Worm (Caenorhabditis elegans) whole organism, L1 larva: ENCODE results near the gene R102.11.

Experiments used
- C34B4.2 ChIP-seq: sonication (generic microtip); optimal IDR thresholded peaks from 2 replicates; lab custom pipeline; 2017; ENCODE audit warnings: mild to moderate bottlenecking, missing genetic modification characterization, missing compliant biosample characterization
- alr-1 ChIP-seq: fragments of 200-800 bp; sonication (Bioruptor generic); optimal IDR thresholded peaks from 2 replicates; lab custom pipeline; 2018; ENCODE audit warnings: borderline replicate concordance, mild to moderate bottlenecking, missing genetic modification characterization, missing compliant biosample characterization
- aly-2 ChIP-seq: fragments of 150-350 bp; optimal IDR thresholded peaks from 2 replicates; lab custom pipeline; 2014; ENCODE audit warnings: missing biosample characterization, missing genetic modification characterization
- ama-1 ChIP-seq: fragments of 150-350 bp; optimal IDR thresholded peaks from 2 replicates; lab custom pipeline; 2014
- blmp-1 ChIP-seq: fragments of 150-350 bp; optimal IDR thresholded peaks from 2 replicates; lab custom pipeline; 2014; ENCODE audit warnings: missing biosample characterization, missing genetic modification characterization
- ceh-82 ChIP-seq, 3 experiments: fragments of 150-350 bp in 1 of 3; sonication (generic microtip) in 2 of 3; optimal IDR thresholded peaks; 2 replicates each; lab custom pipeline; 2014 to 2017; ENCODE audit warnings: missing biosample characterization in 3 of 3, missing genetic modification characterization in 3 of 3
- ceh-88 ChIP-seq: fragments of 200-800 bp; sonication (Bioruptor generic); IDR thresholded peaks from 2 replicates; pipeline ENCODE4 v1.3.6; 2022; ENCODE audit warnings: missing genetic modification characterization, missing compliant biosample characterization
- ces-1 ChIP-seq: fragments of 150-350 bp; optimal IDR thresholded peaks from 2 replicates; lab custom pipeline; 2014; ENCODE audit warnings: missing biosample characterization, missing genetic modification reagents, missing genetic modification characterization
- efl-1 ChIP-seq, 4 experiments: fragments of 150-350 bp; optimal IDR thresholded peaks in 3 of 4; peaks in 1 of 4; 1 replicate in 1 of 4; 2 replicates in 3 of 4; lab custom pipeline; 2014; ENCODE audit warnings: missing biosample characterization in 2 of 4, missing genetic modification characterization in 2 of 4, missing genetic modification reagents in 2 of 4
- efl-3 ChIP-seq: fragments of 200-800 bp; sonication (Bioruptor generic); optimal IDR thresholded peaks from 2 replicates; lab custom pipeline; 2018; ENCODE audit warnings: mild to moderate bottlenecking, missing genetic modification characterization, missing compliant biosample characterization
- egl-13 ChIP-seq: sonication (generic microtip); optimal IDR thresholded peaks from 2 replicates; lab custom pipeline; 2016; ENCODE audit warnings: missing genotype, missing genetic modification reagents, missing genetic modification characterization, missing compliant biosample characterization
- elt-2 ChIP-seq: sonication (generic microtip); optimal IDR thresholded peaks from 2 replicates; lab custom pipeline; 2016; ENCODE audit warnings: missing genetic modification characterization, mild to moderate bottlenecking, inconsistent platforms, missing compliant biosample characterization, missing genetic modification reagents
- elt-3 ChIP-seq, 6 experiments: fragments of 150-350 bp in 1 of 6; sonication (generic microtip); optimal IDR thresholded peaks; 2 replicates each; lab custom pipeline; 2017 to 2018; ENCODE audit warnings: missing biosample characterization in 6 of 6, missing genetic modification characterization in 6 of 6, inconsistent platforms in 1 of 6
- fkh-10 ChIP-seq: sonication (generic microtip); optimal IDR thresholded peaks from 2 replicates; lab custom pipeline; 2017; ENCODE audit warnings: missing biosample characterization, missing genetic modification reagents, missing genetic modification characterization
- fkh-4 ChIP-seq: sonication (generic microtip); optimal IDR thresholded peaks from 2 replicates; lab custom pipeline; 2016; ENCODE audit warnings: missing compliant biosample characterization, missing genetic modification characterization, borderline replicate concordance
- fkh-8 ChIP-seq: sonication (generic microtip); optimal IDR thresholded peaks from 2 replicates; lab custom pipeline; 2016; ENCODE audit warnings: mild to moderate bottlenecking, missing genetic modification characterization, missing compliant biosample characterization
- fos-1 ChIP-seq: fragments of 150-350 bp; optimal IDR thresholded peaks from 2 replicates; lab custom pipeline; 2014; ENCODE audit warnings: missing biosample characterization, missing genetic modification characterization
- hlh-17 ChIP-seq: fragments of 200-800 bp; sonication (Bioruptor generic); optimal IDR thresholded peaks from 2 replicates; lab custom pipeline; 2018; ENCODE audit warnings: missing genetic modification characterization, mild to moderate bottlenecking, missing compliant biosample characterization, moderate library complexity, borderline replicate concordance
- hlh-4 ChIP-seq: sonication (generic microtip); optimal IDR thresholded peaks from 2 replicates; lab custom pipeline; 2016; ENCODE audit warnings: mild to moderate bottlenecking, missing genetic modification characterization, missing compliant biosample characterization
- hpl-2 ChIP-seq: fragments of 150-350 bp; optimal IDR thresholded peaks from 2 replicates; lab custom pipeline; 2014; ENCODE audit warnings: missing biosample characterization, missing genetic modification reagents, missing genetic modification characterization
- jun-1 ChIP-seq: fragments of 150-350 bp; optimal IDR thresholded peaks from 2 replicates; lab custom pipeline; 2014; ENCODE audit warnings: missing biosample characterization, missing genetic modification reagents, missing genetic modification characterization
- lin-13 ChIP-seq: fragments of 150-350 bp; optimal IDR thresholded peaks from 2 replicates; lab custom pipeline; 2014; ENCODE audit warnings: missing biosample characterization, missing genetic modification reagents, missing genetic modification characterization
- lin-15B ChIP-seq: fragments of 150-350 bp; sonication (generic microtip); optimal IDR thresholded peaks from 3 replicates; lab custom pipeline; 2014; ENCODE audit warnings: missing biosample characterization, missing genetic modification characterization
- lin-39 ChIP-seq: fragments of 150-350 bp; optimal IDR thresholded peaks from 2 replicates; lab custom pipeline; 2014; ENCODE audit warnings: missing biosample characterization, missing genetic modification reagents, missing genetic modification characterization
- lir-3 ChIP-seq: sonication (generic microtip); optimal IDR thresholded peaks from 2 replicates; lab custom pipeline; 2016; ENCODE audit warnings: mild to moderate bottlenecking, missing genetic modification characterization, moderate library complexity, missing compliant biosample characterization; ENCODE audit not compliant: poor library complexity
- mab-9 ChIP-seq: fragments of 200-800 bp; sonication (Bioruptor generic); IDR thresholded peaks from 2 replicates; pipeline ENCODE4 v1.3.6; 2022; ENCODE audit warnings: missing genetic modification reagents, missing genetic modification characterization, missing compliant biosample characterization
- mep-1 ChIP-seq: fragments of 150-350 bp; optimal IDR thresholded peaks from 2 replicates; lab custom pipeline; 2014; ENCODE audit warnings: missing biosample characterization, missing genetic modification characterization
- nhr-20 ChIP-seq: sonication (generic microtip); optimal IDR thresholded peaks from 2 replicates; lab custom pipeline; 2016; ENCODE audit warnings: mild to moderate bottlenecking, missing genetic modification characterization, missing compliant biosample characterization
- nhr-28 ChIP-seq: fragments of 150-350 bp; optimal IDR thresholded peaks from 2 replicates; lab custom pipeline; 2014; ENCODE audit warnings: missing biosample characterization, missing genetic modification characterization
- nhr-47 ChIP-seq: sonication (generic microtip); optimal IDR thresholded peaks from 2 replicates; lab custom pipeline; 2016; ENCODE audit warnings: mild to moderate bottlenecking, missing genetic modification characterization, moderate library complexity, missing compliant biosample characterization
- nhr-71 ChIP-seq: sonication (generic microtip); optimal IDR thresholded peaks from 2 replicates; lab custom pipeline; 2016; ENCODE audit warnings: mild to moderate bottlenecking, missing genetic modification characterization, moderate library complexity, missing compliant biosample characterization
- nhr-84 ChIP-seq: sonication (generic microtip); optimal IDR thresholded peaks from 2 replicates; lab custom pipeline; 2017; ENCODE audit warnings: missing biosample characterization, missing genetic modification characterization
- nhr-85 ChIP-seq: sonication (generic microtip); peaks from one replicate; lab custom pipeline; 2016; ENCODE audit warnings: missing genetic modification characterization, inconsistent platforms, missing compliant biosample characterization
- pag-3 ChIP-seq: sonication (generic microtip); optimal IDR thresholded peaks from 2 replicates; lab custom pipeline; 2017; ENCODE audit warnings: missing genetic modification characterization, mild to moderate bottlenecking, missing compliant biosample characterization, antibody characterized with exemption, borderline replicate concordance; ENCODE audit not compliant: insufficient read depth
- skn-1 ChIP-seq: fragments of 150-350 bp; optimal IDR thresholded peaks from 2 replicates; lab custom pipeline; 2014; ENCODE audit warnings: missing biosample characterization, missing genetic modification characterization
- snpc-4 ChIP-seq: fragments of 150-350 bp; optimal IDR thresholded peaks from 2 replicates; lab custom pipeline; 2014; ENCODE audit warnings: missing biosample characterization, missing genetic modification characterization
- sox-4 ChIP-seq: sonication (generic microtip); optimal IDR thresholded peaks from 2 replicates; lab custom pipeline; 2016; ENCODE audit warnings: missing genetic modification characterization, missing compliant biosample characterization
- tbx-2 ChIP-seq: sonication (generic microtip); optimal IDR thresholded peaks from 2 replicates; lab custom pipeline; 2016; ENCODE audit warnings: missing genetic modification characterization, missing compliant biosample characterization
- unc-30 ChIP-seq: sonication (generic microtip); optimal IDR thresholded peaks from 2 replicates; lab custom pipeline; 2017; ENCODE audit warnings: missing biosample characterization, missing genetic modification characterization
- unc-62 ChIP-seq: fragments of 150-350 bp; optimal IDR thresholded peaks from 2 replicates; lab custom pipeline; 2014; ENCODE audit warnings: missing biosample characterization, missing genetic modification reagents, missing genetic modification characterization
- xbp-1 ChIP-seq: sonication (generic microtip); optimal IDR thresholded peaks from 2 replicates; lab custom pipeline; 2016; ENCODE audit warnings: missing genetic modification characterization, missing compliant biosample characterization
- zag-1 ChIP-seq: fragments of 150-350 bp; optimal IDR thresholded peaks from 2 replicates; lab custom pipeline; 2014; ENCODE audit warnings: missing biosample characterization, missing genetic modification characterization

The R102.11 gene

DNA sequence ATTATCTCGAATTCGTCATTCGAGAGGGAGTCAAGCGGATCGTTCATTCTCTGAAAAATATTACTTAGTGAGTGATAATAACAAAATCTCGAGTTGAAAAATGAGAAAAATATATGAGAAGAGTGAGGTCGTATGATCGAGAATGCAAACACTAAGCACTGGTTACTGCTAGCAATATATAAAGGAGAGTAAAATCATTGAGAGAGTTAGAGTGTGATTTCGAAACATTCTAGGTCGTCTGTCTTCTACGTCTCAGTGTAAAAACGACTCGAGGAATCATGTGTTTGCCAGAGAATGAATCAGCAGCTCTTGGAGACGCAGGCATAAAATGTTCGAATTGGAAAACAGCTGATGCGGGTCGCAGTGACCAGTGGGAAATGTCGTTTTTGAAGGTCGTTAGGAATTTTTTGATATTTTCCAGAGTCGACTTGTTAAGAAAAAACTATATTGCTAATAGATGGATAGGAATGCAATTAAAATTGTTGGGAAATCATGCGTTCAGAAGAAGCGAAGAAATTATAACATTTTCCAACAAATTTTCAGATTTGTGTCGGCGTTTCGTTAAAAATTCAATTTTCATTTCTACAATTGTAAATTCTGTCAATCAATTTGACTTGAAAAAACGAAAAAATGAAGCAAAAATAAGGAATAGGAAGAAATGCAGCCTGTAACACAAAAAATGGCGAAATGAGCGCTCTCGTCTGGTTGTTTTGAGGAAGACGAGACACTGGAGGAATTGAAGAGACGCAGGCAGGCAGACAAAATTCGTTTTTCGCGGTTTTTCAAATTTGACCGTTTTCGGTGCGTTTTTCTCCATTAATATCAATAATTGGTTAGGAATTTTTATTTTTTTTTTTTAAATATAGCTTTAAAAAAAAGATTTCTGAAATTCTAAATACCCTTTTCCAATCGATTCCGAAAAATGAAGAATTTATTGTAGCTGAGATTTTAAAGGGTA, 2.3 kb downstream of the R102.11 start, which contains the start of gene allo-1 (continued):
- peak; percentile 48 for TF ChIP-seq pag-3 (tag; lab: Kevin White, UChicago)
- peak; percentile 32 for TF ChIP-seq elt-2 (tag; lab: Kevin White, UChicago)
- no peak for TF ChIP-seq blmp-1 (tag; lab: Kevin White, UChicago)
- TF ChIP-seq egl-13 (tag; lab: Kevin White, UChicago): no peak
- no peak for TF ChIP-seq ces-1 (GFP tag; lab: Kevin White, UChicago)
- no peak for TF ChIP-seq nhr-28 (tag; lab: Kevin White, UChicago)
- TF ChIP-seq ama-1: no peak
- no peak for TF ChIP-seq lin-39 (tag; lab: Kevin White, UChicago)
- no peak for TF ChIP-seq sox-4 (tag; lab: Kevin White, UChicago)
- peak; percentile 52 for TF ChIP-seq hpl-2 (GFP tag; lab: Kevin White, UChicago)
- no peak for TF ChIP-seq fkh-4 (tag; lab: Kevin White, UChicago)
- no peak for TF ChIP-seq unc-62
- no peak for TF ChIP-seq alr-1 (tag; lab: Kevin White, UChicago)
- no peak for TF ChIP-seq hlh-17
- no peak for TF ChIP-seq mab-9 (GFP tag; lab: Robert Waterston, UW)
- peak; percentile 40 for TF ChIP-seq lir-3
- peak in 1 of 3 experiments; percentile 77 for TF ChIP-seq ceh-82 (tag; optimal IDR thresholded peaks at IDR 0.05; lab: Kevin White, UChicago)
- peak; percentile 84 for TF ChIP-seq fos-1 (tag; lab: Kevin White, UChicago)
- TF ChIP-seq lin-15B (tag; lab: Kevin White, UChicago): no peak
- TF ChIP-seq snpc-4: peak; percentile 66
- TF ChIP-seq fkh-10 (GFP tag; lab: Kevin White, UChicago): no peak
- TF ChIP-seq nhr-20 (tag; lab: Kevin White, UChicago): peak; percentile 86
- TF ChIP-seq fkh-8: peak; percentile 68
- peak; percentile 84 for TF ChIP-seq jun-1 (tag; lab: Kevin White, UChicago)
- no peak for TF ChIP-seq nhr-84 (tag; lab: Kevin White, UChicago)
- TF ChIP-seq xbp-1 (tag; lab: Kevin White, UChicago): peak; percentile 46
- no peak for TF ChIP-seq aly-2 (tag; lab: Kevin White, UChicago)
- TF ChIP-seq nhr-85: peak; percentile 94
- TF ChIP-seq nhr-71 (tag; lab: Kevin White, UChicago): peak; percentile 87
- TF ChIP-seq tbx-2: peak; percentile 33
- no peak for TF ChIP-seq unc-30 (tag; lab: Kevin White, UChicago)
- TF ChIP-seq efl-1 (optimal IDR thresholded peaks at IDR 0.05; lab: Kevin White, UChicago): peak; percentile 65 to 90
- TF ChIP-seq efl-1 (GFP tag; optimal IDR thresholded peaks at IDR 0.05 in 1 of 2; lab: Kevin White, UChicago): peak; percentile 90 to 99
- TF ChIP-seq lin-13 (GFP tag; lab: Kevin White, UChicago): peak; percentile 53
- no peak for TF ChIP-seq zag-1
- TF ChIP-seq C34B4.2 (tag; lab: Kevin White, UChicago): no peak
- TF ChIP-seq efl-3: no peak
- peak; percentile 71 for TF ChIP-seq skn-1
- TF ChIP-seq mep-1: peak; percentile 67
- TF ChIP-seq nhr-47 (tag; lab: Kevin White, UChicago): peak; percentile 53
- no peak for TF ChIP-seq hlh-4 (tag; lab: Kevin White, UChicago)
- TF ChIP-seq ceh-88 (GFP tag; lab: Robert Waterston, UW): no peak
- peak in 2 of 6 experiments; percentile 46 to 77 for TF ChIP-seq elt-3 (tag; optimal IDR thresholded peaks at IDR 0.05; lab: Kevin White, UChicago)
